Fruit fly (Drosophila melanogaster) whole organism, embryonic: ENCODE data around the gene in.

Source experiments
- Blimp-1 ChIP-seq: fragments of 200-800 bp; sonication (Bioruptor generic); optimal IDR thresholded peaks from 3 replicates; lab custom pipeline; 2018; ENCODE audit warnings: missing biosample characterization, missing genetic modification characterization, mild to moderate bottlenecking, moderate library complexity, missing genetic modification reagents
- CG15514 ChIP-seq: fragments of 200-800 bp; sonication (Bioruptor generic); optimal IDR thresholded peaks from 3 replicates; lab custom pipeline; 2017; ENCODE audit warnings: missing biosample characterization, missing genetic modification characterization, mild to moderate bottlenecking, moderate library complexity, missing genetic modification reagents
- CG15601 ChIP-seq: fragments of 200-800 bp; sonication (Bioruptor generic); optimal IDR thresholded peaks from 3 replicates; lab custom pipeline; 2019; ENCODE audit warnings: missing biosample characterization, mild to moderate bottlenecking, missing genetic modification characterization, moderate library complexity
- CG1603 ChIP-seq: fragments of 200-800 bp; sonication (Bioruptor generic); optimal IDR thresholded peaks from 2 replicates; lab custom pipeline; 2019; ENCODE audit warnings: missing biosample characterization, mild to moderate bottlenecking, missing genetic modification characterization, moderate library complexity
- CG16779 ChIP-seq: fragments of 200-800 bp; sonication (Bioruptor generic); IDR thresholded peaks from 2 replicates; pipeline ENCODE4 v1.3.6; 2022; ENCODE audit warnings: missing biosample characterization, missing genetic modification characterization
- CG18619 ChIP-seq: fragments of 200-800 bp; sonication (Bioruptor generic); optimal IDR thresholded peaks from 3 replicates; lab custom pipeline; 2017; ENCODE audit warnings: missing biosample characterization, mild to moderate bottlenecking, missing genetic modification characterization
- CG3995 ChIP-seq: fragments of 200-800 bp; sonication (Bioruptor generic); optimal IDR thresholded peaks from 3 replicates; lab custom pipeline; 2016; ENCODE audit warnings: missing biosample characterization, missing genetic modification characterization
- CG6854 ChIP-seq: fragments of 200-800 bp; sonication (Bioruptor generic); optimal IDR thresholded peaks from 3 replicates; lab custom pipeline; 2017; ENCODE audit warnings: missing biosample characterization, mild to moderate bottlenecking, missing genetic modification characterization
- CG7357 ChIP-seq: fragments of 200-800 bp; sonication (Bioruptor generic); IDR thresholded peaks from 3 replicates; pipeline ENCODE4 v1.3.6; 2022; ENCODE audit warnings: missing biosample characterization, missing genetic modification characterization
- CG8478 ChIP-seq: fragments of >200 bp; optimal IDR thresholded peaks from 2 replicates; lab custom pipeline; 2018
- CG9437 ChIP-seq: fragments of 200-800 bp; sonication (Bioruptor generic); optimal IDR thresholded peaks from 2 replicates; lab custom pipeline; 2018; ENCODE audit warnings: missing biosample characterization, mild to moderate bottlenecking, missing genetic modification characterization
- D19A ChIP-seq: fragments of 200-800 bp; optimal IDR thresholded peaks from 3 replicates; lab custom pipeline; 2019; ENCODE audit warnings: missing biosample characterization, mild to moderate bottlenecking, missing genetic modification characterization, moderate library complexity
- D19B ChIP-seq: fragments of 200-800 bp; sonication (Bioruptor generic); optimal IDR thresholded peaks from 2 replicates; lab custom pipeline; 2017; ENCODE audit warnings: missing biosample characterization, mild to moderate bottlenecking, missing genetic modification characterization
- ERR ChIP-seq: fragments of 200-800 bp; sonication (Bioruptor generic); optimal IDR thresholded peaks from 2 replicates; lab custom pipeline; 2016; ENCODE audit warnings: missing biosample characterization, missing genetic modification characterization
- Fer3 ChIP-seq: fragments of 200-800 bp; sonication (Bioruptor generic); optimal IDR thresholded peaks from 2 replicates; lab custom pipeline; 2018; ENCODE audit warnings: missing biosample characterization, mild to moderate bottlenecking, missing genetic modification characterization, moderate library complexity
- Hand ChIP-seq: fragments of 200-800 bp; sonication (Bioruptor generic); optimal IDR thresholded peaks from 2 replicates; lab custom pipeline; 2017; ENCODE audit warnings: mild to moderate bottlenecking, missing biosample characterization, missing genetic modification reagents, missing genetic modification characterization
- Mes4 ChIP-seq: fragments of 200-800 bp; sonication (Bioruptor generic); optimal IDR thresholded peaks from 2 replicates; lab custom pipeline; 2016; ENCODE audit warnings: missing biosample characterization, missing genetic modification characterization
- Mrtf ChIP-seq: fragments of 200-800 bp; sonication (Bioruptor generic); IDR thresholded peaks from 3 replicates; pipeline ENCODE4 v1.3.6; 2022; ENCODE audit warnings: missing biosample characterization, missing genetic modification characterization
- NK7.1 ChIP-seq: fragments of 200-800 bp; sonication (Bioruptor generic); optimal IDR thresholded peaks from 3 replicates; lab custom pipeline; 2016; ENCODE audit warnings: missing biosample characterization, missing genetic modification characterization
- Neu2 ChIP-seq: fragments of 200-800 bp; sonication (Bioruptor generic); optimal IDR thresholded peaks from 3 replicates; lab custom pipeline; 2016; ENCODE audit warnings: missing biosample characterization, missing genetic modification characterization, borderline replicate concordance
- Ravus ChIP-seq: fragments of 200-800 bp; sonication (Bioruptor generic); IDR thresholded peaks from 2 replicates; pipeline ENCODE4 v1.3.6; 2022; ENCODE audit warnings: missing biosample characterization, missing genetic modification characterization
- Vsx1 ChIP-seq: fragments of 200-800 bp; sonication (Bioruptor generic); optimal IDR thresholded peaks from 2 replicates; lab custom pipeline; 2017; ENCODE audit warnings: missing biosample characterization, mild to moderate bottlenecking, missing genetic modification characterization, missing genetic modification reagents
- al ChIP-seq: fragments of 200-800 bp; sonication (Bioruptor generic); IDR thresholded peaks from 2 replicates; pipeline ENCODE4 v1.3.6; 2022; ENCODE audit warnings: missing biosample characterization, missing genetic modification characterization
- amos ChIP-seq: fragments of 200-800 bp; sonication (Bioruptor generic); IDR thresholded peaks from 2 replicates; pipeline ENCODE4 v1.3.6; 2022; ENCODE audit warnings: missing biosample characterization, missing genetic modification characterization; ENCODE audit not compliant: partially characterized antibody
- aop ChIP-seq: fragments of 200-800 bp; sonication (Bioruptor generic); IDR thresholded peaks from 2 replicates; pipeline ENCODE4 v1.3.6; 2022; ENCODE audit warnings: missing biosample characterization, missing genetic modification characterization
- bowl ChIP-seq: fragments of 200-800 bp; sonication (Bioruptor generic); IDR thresholded peaks from 2 replicates; pipeline ENCODE4 v1.3.6; 2022; ENCODE audit warnings: missing biosample characterization, missing genetic modification characterization
- br ChIP-seq: fragments of >200 bp; optimal IDR thresholded peaks from 2 replicates; lab custom pipeline; 2017
- cwo ChIP-seq: fragments of 200-800 bp; sonication (Bioruptor generic); optimal IDR thresholded peaks from 3 replicates; lab custom pipeline; 2017; ENCODE audit warnings: missing biosample characterization, missing genetic modification characterization, mild to moderate bottlenecking, moderate library complexity, missing genetic modification reagents
- dati ChIP-seq: fragments of 200-800 bp; sonication (Bioruptor generic); IDR thresholded peaks from 2 replicates; pipeline ENCODE4 v1.3.6; 2022; ENCODE audit warnings: missing biosample characterization, missing genetic modification characterization
- dmrt99B ChIP-seq: fragments of 200-800 bp; sonication (Bioruptor generic); optimal IDR thresholded peaks from 2 replicates; lab custom pipeline; 2018; ENCODE audit warnings: missing biosample characterization, mild to moderate bottlenecking, missing genetic modification characterization, moderate library complexity
- en ChIP-seq: fragments of 200-800 bp; sonication (Bioruptor generic); optimal IDR thresholded peaks from 2 replicates; lab custom pipeline; 2016; ENCODE audit warnings: missing biosample characterization, missing genetic modification characterization
- esg ChIP-seq: fragments of 200-800 bp; sonication (Bioruptor generic); conservative IDR thresholded peaks from 2 replicates; pipeline ENCODE4 v1.3.6; 2022; ENCODE audit warnings: missing biosample characterization, missing genetic modification characterization
- fd64A ChIP-seq: fragments of 200-800 bp; sonication (Bioruptor generic); optimal IDR thresholded peaks from 3 replicates; lab custom pipeline; 2018; ENCODE audit warnings: missing biosample characterization, mild to moderate bottlenecking, missing genetic modification characterization
- fru ChIP-seq: fragments of >200 bp; optimal IDR thresholded peaks from 2 replicates; lab custom pipeline; 2017
- gfzf ChIP-seq: fragments of 200-800 bp; sonication (Bioruptor generic); optimal IDR thresholded peaks from 2 replicates; lab custom pipeline; 2016; ENCODE audit warnings: missing biosample characterization, mild to moderate bottlenecking, missing genetic modification characterization, moderate library complexity
- grau ChIP-seq: fragments of 200-800 bp; optimal IDR thresholded peaks from 3 replicates; lab custom pipeline; 2019; ENCODE audit warnings: missing biosample characterization, mild to moderate bottlenecking, missing genetic modification characterization, moderate library complexity
- gsb-n ChIP-seq: fragments of 200-800 bp; sonication (Bioruptor generic); optimal IDR thresholded peaks from 3 replicates; lab custom pipeline; 2018; ENCODE audit warnings: missing biosample characterization, mild to moderate bottlenecking, missing genetic modification characterization
- ham ChIP-seq: fragments of 200-800 bp; sonication (Bioruptor generic); IDR thresholded peaks from 2 replicates; pipeline ENCODE4 v1.3.6; 2022; ENCODE audit warnings: missing biosample characterization, missing genetic modification characterization
- jigr1 ChIP-seq: fragments of 200-800 bp; sonication (Bioruptor generic); IDR thresholded peaks from 3 replicates; pipeline ENCODE4 v1.3.6; 2022; ENCODE audit warnings: missing biosample characterization, missing genetic modification characterization
- kni ChIP-seq: fragments of 200-800 bp; sonication (Bioruptor generic); optimal IDR thresholded peaks from 3 replicates; lab custom pipeline; 2017; ENCODE audit warnings: mild to moderate bottlenecking, missing biosample characterization, missing genetic modification reagents, missing genetic modification characterization
- lov ChIP-seq, 2 experiments: fragments of 200-800 bp in 1 of 2; fragments of >200 bp in 1 of 2; sonication (Bioruptor generic) in 1 of 2; IDR thresholded peaks in 1 of 2; optimal IDR thresholded peaks in 1 of 2; 2 replicates in 1 of 2; 3 replicates in 1 of 2; pipeline versions ENCODE4 v1.3.6 to Lab custom; 2017 to 2022; ENCODE audit warnings: missing biosample characterization in 1 of 2, missing genetic modification characterization in 1 of 2
- nerfin-1 ChIP-seq: fragments of 200-800 bp; sonication (Bioruptor generic); optimal IDR thresholded peaks from 3 replicates; lab custom pipeline; 2019; ENCODE audit warnings: missing biosample characterization, mild to moderate bottlenecking, missing genetic modification characterization, moderate library complexity
- org-1 ChIP-seq: fragments of 200-800 bp; sonication (Bioruptor generic); optimal IDR thresholded peaks from 2 replicates; lab custom pipeline; 2017; ENCODE audit warnings: missing biosample characterization, missing genetic modification characterization
- repo ChIP-seq: fragments of 200-800 bp; sonication (Bioruptor generic); optimal IDR thresholded peaks from 2 replicates; lab custom pipeline; 2016; ENCODE audit warnings: missing biosample characterization, missing genetic modification characterization
- run ChIP-seq: fragments of 200-800 bp; sonication (Bioruptor generic); optimal IDR thresholded peaks from 3 replicates; lab custom pipeline; 2018; ENCODE audit warnings: missing biosample characterization, mild to moderate bottlenecking, missing genetic modification characterization
- slbo ChIP-seq: fragments of 200-800 bp; sonication (Bioruptor generic); IDR thresholded peaks from 2 replicates; pipeline ENCODE4 v1.3.6; 2022; ENCODE audit warnings: missing biosample characterization, missing genetic modification characterization
- slou ChIP-seq: fragments of 200-800 bp; sonication (Bioruptor generic); optimal IDR thresholded peaks from 3 replicates; lab custom pipeline; 2016; ENCODE audit warnings: missing biosample characterization, missing genetic modification characterization
- ssp ChIP-seq: fragments of 200-800 bp; sonication (Bioruptor generic); IDR thresholded peaks from 2 replicates; pipeline ENCODE4 v1.3.6; 2022; ENCODE audit warnings: missing biosample characterization, missing genetic modification characterization
- vnd ChIP-seq: fragments of 200-800 bp; sonication (Bioruptor generic); IDR thresholded peaks from 3 replicates; pipeline ENCODE4 v1.3.6; 2022; ENCODE audit warnings: missing biosample characterization, missing genetic modification characterization; ENCODE audit not compliant: partially characterized antibody
- zf30C ChIP-seq: fragments of 200-800 bp; sonication (Bioruptor generic); optimal IDR thresholded peaks from 3 replicates; lab custom pipeline; 2018; ENCODE audit warnings: missing biosample characterization, mild to moderate bottlenecking, missing genetic modification characterization

Gene in

dm6 chr3L:20384086-20384810 is 17.2 kb downstream of the in start, which contains the start of the genes CG5498 and fbl (continued):
- TF ChIP-seq CG3995 (GFP tag; lab: Kevin White, UChicago) (peak; percentile 10), en (GFP tag; lab: Kevin White, UChicago) (no peak), NK7.1 (GFP tag; lab: Kevin White, UChicago) (no peak), CG7357 (GFP tag; lab: Robert Waterston, UW) (no peak), esg (GFP tag; lab: Robert Waterston, UW) (peak; percentile 38; the same call in 1 of the 2 replicates), lov (optimal IDR thresholded peaks at IDR 0.05; lab: Kevin White, UChicago) (no peak), lov (GFP tag; IDR thresholded peaks at IDR 0.05; lab: Robert Waterston, UW) (no peak), grau (tag; lab: Kevin White, UChicago) (peak; percentile 77), Fer3 (tag; lab: Kevin White, UChicago) (peak; percentile 65), org-1 (peak; percentile 8), CG6854 (GFP tag; lab: Kevin White, UChicago) (no peak), dati (GFP tag; lab: Robert Waterston, UW) (no peak), ERR (GFP tag; lab: Kevin White, UChicago) (peak; percentile 40), Blimp-1 (GFP tag; lab: Kevin White, UChicago) (peak; percentile 63), jigr1 (GFP tag; lab: Robert Waterston, UW) (peak; percentile 44; the same call in 1 of the 3 replicates), CG16779 (GFP tag; lab: Robert Waterston, UW) (no peak), Mrtf (GFP tag; lab: Robert Waterston, UW) (no peak), br (lab: Kevin White, UChicago) (no peak), D19B (peak; percentile 35), CG18619 (peak; percentile 42), gfzf (GFP tag; lab: Kevin White, UChicago) (peak; percentile 17), fd64A (GFP tag; lab: Kevin White, UChicago) (no peak), slbo (GFP tag; lab: Robert Waterston, UW) (peak; percentile 63; the same call in 1 of the 2 replicates), ssp (GFP tag; lab: Robert Waterston, UW) (no peak), CG15514 (GFP tag; lab: Kevin White, UChicago) (peak; percentile 72), kni (GFP tag; lab: Kevin White, UChicago) (peak; percentile 32), zf30C (GFP tag; lab: Kevin White, UChicago) (no peak), CG9437 (GFP tag; lab: Kevin White, UChicago) (peak; percentile 52), Mes4 (GFP tag; lab: Kevin White, UChicago) (peak; percentile 6), cwo (GFP tag; lab: Kevin White, UChicago) (peak; percentile 33), slou (GFP tag; lab: Kevin White, UChicago) (peak; percentile 20), aop (GFP tag; lab: Robert Waterston, UW) (no peak), amos (no peak; the same call in 1 of the 2 replicates), Hand (GFP tag; lab: Kevin White, UChicago) (no peak), al (GFP tag; lab: Robert Waterston, UW) (peak; percentile 40; the same call in 1 of the 2 replicates), CG8478 (lab: Kevin White, UChicago) (no peak), repo (GFP tag; lab: Kevin White, UChicago) (no peak), gsb-n (tag; lab: Kevin White, UChicago) (peak; percentile 62), CG1603 (peak; percentile 4), fru (lab: Kevin White, UChicago) (no peak), run (tag; lab: Kevin White, UChicago) (no peak), vnd (GFP tag; lab: Robert Waterston, UW) (no peak), Neu2 (GFP tag; lab: Kevin White, UChicago) (no peak), nerfin-1 (tag; lab: Kevin White, UChicago) (peak; percentile 32), dmrt99B (peak; percentile 62), Vsx1 (peak; percentile 67), CG15601 (tag; lab: Kevin White, UChicago) (peak; percentile 56), bowl (no peak), ham (GFP tag; lab: Robert Waterston, UW) (no peak), D19A (tag; lab: Kevin White, UChicago) (peak; percentile 54), Ravus (GFP tag; lab: Robert Waterston, UW) (no peak)
